Worm (Caenorhabditis elegans) whole organism, L2 larva: ENCODE measurements around the gene B0393.5.
"Not testable (repeated sequence)": the region's sequence is repeated elsewhere in the genome, so short reads cannot be mapped to it uniquely, and the experiment has no call there.

Source experiments
- egl-27 ChIP-seq: sonication (generic microtip); optimal IDR thresholded peaks from 3 replicates; lab custom pipeline; 2017; ENCODE audit warnings: missing biosample characterization, missing genetic modification reagents, missing genetic modification characterization
- fos-1 ChIP-seq: fragments of 150-350 bp; optimal IDR thresholded peaks from 2 replicates; lab custom pipeline; 2014; ENCODE audit warnings: missing biosample characterization, missing genetic modification characterization
- lin-13 ChIP-seq: fragments of 150-350 bp; optimal IDR thresholded peaks from 2 replicates; lab custom pipeline; 2014; ENCODE audit warnings: missing biosample characterization, missing genetic modification reagents, missing genetic modification characterization
- mdl-1 ChIP-seq, 2 experiments: fragments of 150-350 bp in 1 of 2; sonication (generic microtip) in 1 of 2; optimal IDR thresholded peaks; 2 replicates each; lab custom pipeline; 2017; ENCODE audit warnings: missing biosample characterization in 2 of 2, missing genetic modification characterization in 2 of 2
- snpc-4 ChIP-seq: fragments of 150-350 bp; optimal IDR thresholded peaks from 2 replicates; lab custom pipeline; 2014; ENCODE audit warnings: missing biosample characterization, missing genetic modification characterization
- unc-62 ChIP-seq: fragments of 150-350 bp; optimal IDR thresholded peaks from 2 replicates; lab custom pipeline; 2014; ENCODE audit warnings: missing biosample characterization, missing genetic modification reagents, missing genetic modification characterization
- ztf-11 ChIP-seq: sonication (generic microtip); optimal IDR thresholded peaks from 2 replicates; lab custom pipeline; 2017; ENCODE audit warnings: missing biosample characterization, missing genetic modification characterization

DNA sequence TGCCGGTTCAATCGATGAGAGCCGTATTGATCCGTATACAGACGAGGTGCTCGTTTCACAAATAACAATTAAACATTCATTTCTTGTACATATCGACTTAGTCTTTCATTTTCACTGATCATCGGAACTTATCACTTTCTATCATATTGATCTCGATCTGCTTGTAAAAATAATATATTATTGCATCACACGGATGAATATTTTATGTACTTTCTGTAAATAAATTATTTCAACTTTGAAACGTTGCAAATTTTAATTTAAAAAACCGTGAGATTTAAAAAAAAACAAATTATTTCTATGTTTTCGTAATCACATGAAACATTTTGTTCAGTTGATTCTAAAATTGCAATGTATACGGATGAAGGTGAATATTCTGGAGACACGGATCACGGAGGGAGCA, 23.0 kb upstream of the B0393.5 start, which contains the start of gene twk-6:
- TF ChIP-seq ztf-11 (tag; lab: Kevin White, UChicago); fos-1 (tag; lab: Kevin White, UChicago); lin-13 (GFP tag; lab: Kevin White, UChicago); unc-62 (GFP tag; lab: Kevin White, UChicago); snpc-4 (tag; lab: Kevin White, UChicago); egl-27; mdl-1 (tag; optimal IDR thresholded peaks at IDR 0.05; lab: Kevin White, UChicago): not testable (repeated sequence)
